Worm (Caenorhabditis elegans) whole organism, L4/young adult: ENCODE data around the gene nhr-45.

Source experiments
- dao-5 ChIP-seq: sonication (generic microtip); optimal IDR thresholded peaks from 2 replicates; lab custom pipeline; 2016; ENCODE audit warnings: missing genotype, missing genetic modification characterization, moderate library complexity, missing compliant biosample characterization
- him-1 ChIP-seq: sonication (generic microtip); optimal IDR thresholded peaks from 2 replicates; lab custom pipeline; 2016; ENCODE audit warnings: missing genotype, missing genetic modification reagents, missing genetic modification characterization, missing compliant biosample characterization

ce11 chrX:4628350-4628749, 31.8 kb downstream of the nhr-45 start:
- TF ChIP-seq him-1 (tag; lab: Kevin White, UChicago) (no peak), dao-5 (tag; lab: Kevin White, UChicago) (no peak)
